Worm (Caenorhabditis elegans): ENCODE data around the gene grl-10.

DNA sequence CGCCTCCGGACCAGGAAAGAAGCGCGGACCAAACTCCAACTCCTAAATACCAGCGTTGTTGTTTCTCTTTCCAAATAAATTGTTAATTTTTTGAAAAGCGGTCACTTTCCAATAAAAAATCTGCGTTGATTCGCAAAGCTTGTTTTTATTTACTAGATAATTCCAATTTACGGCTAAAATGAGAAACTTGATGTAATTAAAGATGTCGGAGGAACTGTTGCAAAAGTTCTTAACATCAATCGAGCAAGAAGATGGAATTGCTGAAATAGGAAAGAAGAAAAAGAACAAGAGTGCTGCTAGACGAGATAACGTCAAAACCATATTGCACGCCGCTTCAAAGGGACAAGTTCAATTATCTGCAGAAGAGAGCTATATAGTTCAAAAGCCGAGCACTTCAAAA is 2.8 kb downstream of the grl-10 start, which contains the start of gene C26F1.3:
- TF ChIP-seq him-1 (tag; optimal IDR thresholded peaks at IDR 0.05) (no peak), dao-5 (tag; optimal IDR thresholded peaks at IDR 0.05) (no peak), W03F9.2 (tag; optimal IDR thresholded peaks at IDR 0.05) (no peak)

All from whole organism, L4/young adult.